Fruit fly (Drosophila melanogaster) Kc167 (cell line): Measurements from ENCODE around the gene CG44006.

Experiments used
- Myc ChIP-seq: fragments of >200 bp; optimal IDR thresholded peaks from 2 replicates; lab custom pipeline; 2017; ENCODE audit warnings: missing external identifiers
- Sin3A ChIP-seq: fragments of >200 bp; optimal IDR thresholded peaks from 2 replicates; lab custom pipeline; 2018; ENCODE audit warnings: missing external identifiers
- h ChIP-seq: fragments of >200 bp; optimal IDR thresholded peaks from 3 replicates; lab custom pipeline; 2018; ENCODE audit warnings: missing external identifiers
- insv ChIP-seq: fragments of >200 bp; optimal IDR thresholded peaks from 3 replicates; lab custom pipeline; 2018; ENCODE audit warnings: missing external identifiers
- psq ChIP-seq: fragments of >200 bp; optimal IDR thresholded peaks from 2 replicates; lab custom pipeline; 2017; ENCODE audit warnings: missing external identifiers
- ttk ChIP-seq: sonication (Bioruptor generic); optimal IDR thresholded peaks from 2 replicates; lab custom pipeline; 2017; ENCODE audit warnings: missing external identifiers

DNA sequence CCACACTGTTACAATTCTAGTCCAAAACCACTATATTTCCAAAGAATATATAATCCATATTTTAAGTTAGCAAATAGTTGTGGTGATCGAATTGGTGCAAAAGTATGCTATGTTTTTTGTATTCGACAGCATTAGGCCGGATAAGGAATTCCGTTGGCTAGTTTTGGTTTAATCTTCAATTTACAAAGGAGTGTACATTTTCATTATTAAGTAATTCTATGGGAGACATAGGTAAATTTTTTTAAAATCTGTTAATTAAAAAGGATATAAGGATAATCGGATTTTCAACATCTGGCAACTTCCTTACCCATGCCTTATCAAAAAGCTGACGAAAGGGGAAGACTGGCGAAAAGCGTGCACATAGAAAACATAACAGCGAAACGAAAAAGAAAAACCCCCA is 8.7 kb upstream of the CG44006 start:
- TF ChIP-seq ttk (lab: Kevin White, UChicago) (no peak), Myc (no peak), psq (lab: Kevin White, UChicago) (no peak), insv (lab: Kevin White, UChicago) (no peak), h (lab: Kevin White, UChicago) (no peak), Sin3A (no peak)
